Worm (Caenorhabditis elegans) whole organism, young adult: ENCODE measurements around the gene F14H3.3.
A peak's percentile ranks its signal among the peaks of the same experiment; 100 is the strongest.

Experiments
- D2030.7 ChIP-seq: fragments of 200-800 bp; sonication (Bioruptor generic); IDR thresholded peaks from 2 replicates; pipeline ENCODE4 v1.3.6; 2022; ENCODE audit warnings: missing genetic modification reagents, missing genetic modification characterization, missing compliant biosample characterization
- F10E7.11 ChIP-seq: sonication (generic microtip); optimal IDR thresholded peaks from 2 replicates; lab custom pipeline; 2017; ENCODE audit warnings: mild to moderate bottlenecking, missing genetic modification characterization, moderate library complexity, missing compliant biosample characterization
- F23B12.7 ChIP-seq: sonication (generic microtip); optimal IDR thresholded peaks from 2 replicates; lab custom pipeline; 2017; ENCODE audit warnings: missing genetic modification characterization, mild to moderate bottlenecking, missing compliant biosample characterization, antibody characterized with exemption, moderate library complexity; ENCODE audit not compliant: insufficient read depth
- F33H1.4 ChIP-seq: fragments of 200-800 bp; sonication (Bioruptor generic); IDR thresholded peaks from 2 replicates; pipeline ENCODE4 v1.3.6; 2022; ENCODE audit warnings: missing genetic modification reagents, missing genetic modification characterization, missing compliant biosample characterization
- Y56A3A.18 ChIP-seq: fragments of 200-800 bp; sonication (Bioruptor generic); IDR thresholded peaks from 2 replicates; pipeline ENCODE4 v1.3.6; 2022; ENCODE audit warnings: missing genetic modification reagents, missing genetic modification characterization, missing compliant biosample characterization
- Y79H2A.3 ChIP-seq: fragments of 200-800 bp; sonication (Bioruptor generic); conservative IDR thresholded peaks from 2 replicates; pipeline ENCODE4 v1.3.6; 2022; ENCODE audit warnings: missing genetic modification reagents, missing genetic modification characterization, missing compliant biosample characterization
- akir-1 ChIP-seq: fragments of 200-800 bp; sonication (Bioruptor generic); optimal IDR thresholded peaks from 2 replicates; lab custom pipeline; 2018; ENCODE audit warnings: mild to moderate bottlenecking, missing genetic modification characterization, moderate library complexity, missing compliant biosample characterization
- aptf-3 ChIP-seq: fragments of 200-800 bp; sonication (Bioruptor generic); IDR thresholded peaks from 2 replicates; pipeline ENCODE4 v1.3.6; 2022; ENCODE audit warnings: missing genetic modification characterization, missing compliant biosample characterization
- attf-6 ChIP-seq: fragments of 200-800 bp; sonication (Bioruptor generic); IDR thresholded peaks from 2 replicates; pipeline ENCODE4 v1.3.6; 2022; ENCODE audit warnings: missing genetic modification reagents, missing genetic modification characterization, missing compliant biosample characterization
- bed-1 ChIP-seq: fragments of 200-800 bp; sonication (Bioruptor generic); IDR thresholded peaks from 2 replicates; pipeline ENCODE4 v1.3.6; 2022; ENCODE audit warnings: missing genetic modification reagents, missing genetic modification characterization, missing compliant biosample characterization
- ccch-3 ChIP-seq: fragments of 200-800 bp; sonication (Bioruptor generic); optimal IDR thresholded peaks from 2 replicates; lab custom pipeline; 2018; ENCODE audit warnings: mild to moderate bottlenecking, missing genetic modification characterization, missing compliant biosample characterization
- chd-7 ChIP-seq: sonication (generic microtip); optimal IDR thresholded peaks from 2 replicates; lab custom pipeline; 2016; ENCODE audit warnings: mild to moderate bottlenecking, missing genetic modification characterization, moderate library complexity, missing compliant biosample characterization
- die-1 ChIP-seq: sonication (generic microtip); optimal IDR thresholded peaks from 2 replicates; lab custom pipeline; 2016; ENCODE audit warnings: missing genotype, mild to moderate bottlenecking, missing genetic modification characterization, missing compliant biosample characterization
- dpl-1 ChIP-seq: fragments of 150-350 bp; optimal IDR thresholded peaks from 2 replicates; lab custom pipeline; 2014; ENCODE audit warnings: missing biosample characterization, missing genetic modification reagents, missing genetic modification characterization
- efl-1 ChIP-seq: fragments of 150-350 bp; optimal IDR thresholded peaks from 2 replicates; lab custom pipeline; 2014; ENCODE audit warnings: missing biosample characterization, missing genetic modification reagents, missing genetic modification characterization
- egl-18 ChIP-seq: fragments of 200-800 bp; sonication (Bioruptor generic); IDR thresholded peaks from 2 replicates; pipeline ENCODE4 v1.3.6; 2022; ENCODE audit warnings: missing genetic modification reagents, missing genetic modification characterization, missing compliant biosample characterization
- egl-44 ChIP-seq: fragments of 200-800 bp; sonication (Bioruptor generic); IDR thresholded peaks from 2 replicates; pipeline ENCODE4 v1.3.6; 2022; ENCODE audit warnings: missing genetic modification reagents, missing genetic modification characterization, missing compliant biosample characterization
- hmg-1.2 ChIP-seq: fragments of 200-800 bp; sonication (Bioruptor generic); IDR thresholded peaks from 2 replicates; pipeline ENCODE4 v1.3.6; 2022; ENCODE audit warnings: missing genetic modification reagents, missing genetic modification characterization, missing compliant biosample characterization
- hmg-20 ChIP-seq: fragments of 200-800 bp; sonication (Bioruptor generic); IDR thresholded peaks from 2 replicates; pipeline ENCODE4 v1.3.6; 2022; ENCODE audit warnings: missing genetic modification reagents, missing genetic modification characterization, missing compliant biosample characterization
- hsf-1 ChIP-seq: fragments of 200-800 bp; sonication (Bioruptor generic); IDR thresholded peaks from 2 replicates; pipeline ENCODE4 v1.3.6; 2022; ENCODE audit warnings: missing genetic modification reagents, missing genetic modification characterization, missing compliant biosample characterization
- let-607 ChIP-seq, 2 experiments: fragments of 200-800 bp in 1 of 2; sonication (Bioruptor generic) in 1 of 2; sonication (generic microtip) in 1 of 2; optimal IDR thresholded peaks; 2 replicates each; lab custom pipeline; 2016 to 2018; ENCODE audit warnings: mild to moderate bottlenecking in 2 of 2, missing compliant biosample characterization in 2 of 2, missing genetic modification characterization in 2 of 2, moderate library complexity in 2 of 2, missing genotype in 1 of 2
- lir-1 ChIP-seq: fragments of 200-800 bp; sonication (Bioruptor generic); conservative IDR thresholded peaks from 2 replicates; pipeline ENCODE4 v1.3.6; 2022; ENCODE audit warnings: missing genetic modification reagents, missing genetic modification characterization, missing compliant biosample characterization
- madf-6 ChIP-seq: fragments of 200-800 bp; sonication (Bioruptor generic); IDR thresholded peaks from 2 replicates; pipeline ENCODE4 v1.3.6; 2022; ENCODE audit warnings: missing genetic modification reagents, missing genetic modification characterization, missing compliant biosample characterization
- madf-8 ChIP-seq: fragments of 200-800 bp; sonication (Bioruptor generic); conservative IDR thresholded peaks from 2 replicates; pipeline ENCODE4 v1.3.6; 2022; ENCODE audit warnings: missing genetic modification reagents, missing genetic modification characterization, missing compliant biosample characterization
- mel-28 ChIP-seq: sonication (generic microtip); optimal IDR thresholded peaks from 2 replicates; lab custom pipeline; 2016; ENCODE audit warnings: borderline replicate concordance, mild to moderate bottlenecking, missing genetic modification characterization, missing compliant biosample characterization
- nhr-27 ChIP-seq: fragments of 200-800 bp; sonication (Bioruptor generic); optimal IDR thresholded peaks from 2 replicates; lab custom pipeline; 2018; ENCODE audit warnings: mild to moderate bottlenecking, missing genetic modification characterization, moderate library complexity, missing compliant biosample characterization
- snpc-3.4 ChIP-seq: sonication (generic microtip); optimal IDR thresholded peaks from 2 replicates; lab custom pipeline; 2017; ENCODE audit warnings: missing genetic modification characterization, mild to moderate bottlenecking, missing compliant biosample characterization, antibody characterized with exemption, moderate library complexity, missing genotype, missing genetic modification reagents
- snpc-4 ChIP-seq, 5 experiments: fragments of 150-350 bp in 1 of 5; sonication (generic microtip) in 4 of 5; optimal IDR thresholded peaks; 2 replicates each; lab custom pipeline; 2014 to 2018; ENCODE audit warnings: missing genetic modification characterization in 5 of 5, missing biosample characterization in 3 of 5, antibody characterized with exemption in 2 of 5, mild to moderate bottlenecking in 2 of 5, missing compliant biosample characterization in 2 of 5, missing genotype in 2 of 5, moderate library complexity in 2 of 5, missing genetic modification reagents in 1 of 5
- tlf-1 ChIP-seq: fragments of 200-800 bp; sonication (Bioruptor generic); optimal IDR thresholded peaks from 2 replicates; lab custom pipeline; 2018; ENCODE audit warnings: mild to moderate bottlenecking, missing genetic modification characterization, missing compliant biosample characterization
- unc-130 ChIP-seq: sonication (generic microtip); optimal IDR thresholded peaks from 2 replicates; lab custom pipeline; 2016; ENCODE audit warnings: missing genetic modification reagents, missing genetic modification characterization, missing compliant biosample characterization
- xnd-1 ChIP-seq: sonication (generic microtip); optimal IDR thresholded peaks from 2 replicates; lab custom pipeline; 2016; ENCODE audit warnings: missing genotype, missing genetic modification reagents, missing genetic modification characterization, missing compliant biosample characterization
- zfh-2 ChIP-seq: fragments of 200-800 bp; sonication (Bioruptor generic); conservative IDR thresholded peaks from 2 replicates; pipeline ENCODE4 v1.3.6; 2022; ENCODE audit warnings: missing genetic modification reagents, missing genetic modification characterization, missing compliant biosample characterization
- zim-3 ChIP-seq: sonication (generic microtip); optimal IDR thresholded peaks from 2 replicates; lab custom pipeline; 2017; ENCODE audit warnings: mild to moderate bottlenecking, missing genetic modification characterization, moderate library complexity, missing compliant biosample characterization
- ztf-22 ChIP-seq: fragments of 200-800 bp; sonication (Bioruptor generic); optimal IDR thresholded peaks from 2 replicates; lab custom pipeline; 2018; ENCODE audit warnings: mild to moderate bottlenecking, missing genetic modification characterization, moderate library complexity, missing compliant biosample characterization

F14H3.3 gene

DNA sequence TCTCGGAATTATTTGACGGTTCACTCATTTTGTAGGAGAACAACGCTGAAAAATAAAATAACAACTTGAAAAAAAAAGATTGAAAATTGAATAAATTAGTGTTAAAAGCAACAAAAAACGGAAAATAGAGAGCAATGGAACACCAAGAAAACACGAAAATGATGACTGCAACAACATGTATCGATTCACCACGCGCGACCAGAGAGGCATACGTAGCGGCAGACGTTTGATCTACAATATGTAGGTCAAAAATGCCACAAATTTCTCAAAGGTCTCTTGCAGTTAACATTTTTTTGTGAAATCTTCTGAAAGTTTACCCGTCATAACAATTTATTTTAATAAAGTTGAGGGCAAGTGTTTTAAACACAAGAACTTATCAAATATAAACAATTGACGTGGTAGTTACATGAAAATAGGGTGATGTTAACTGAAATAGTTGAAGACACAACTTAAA lies 3.8 kb upstream of the F14H3.3 start, which contains the start of gene F14H3.5:
Gene F14H3.5 (minus strand): TSS at position 51 of the 454 bp plus-strand sequence.
- TF ChIP-seq snpc-4 (GFP tag; optimal IDR thresholded peaks at IDR 0.05; lab: Kevin White, UChicago) = no peak
- TF ChIP-seq snpc-4 (tag; optimal IDR thresholded peaks at IDR 0.05; lab: Kevin White, UChicago) = no peak
- 0 out of 2 replicates have a peak, but pooled peaks have one; percentile 26 for TF ChIP-seq Y79H2A.3 (GFP tag; lab: Robert Waterston, UW)
- TF ChIP-seq hmg-1.2 = no peak
- 0 out of 2 replicates have a peak, but pooled peaks have one; percentile 26 for TF ChIP-seq madf-8 (GFP tag; lab: Robert Waterston, UW)
- no peak for TF ChIP-seq hmg-20 (GFP tag; lab: Robert Waterston, UW)
- 0 out of 2 replicates have a peak, but pooled peaks have one; percentile 54 for TF ChIP-seq hsf-1
- TF ChIP-seq F33H1.4 = no peak
- no peak for TF ChIP-seq ztf-22
- peak; percentile 38 for TF ChIP-seq snpc-3.4
- TF ChIP-seq dpl-1 (GFP tag; lab: Kevin White, UChicago) = peak; percentile 46
- peak; percentile 69 for TF ChIP-seq efl-1 (GFP tag; lab: Kevin White, UChicago)
- TF ChIP-seq nhr-27 (tag; lab: Kevin White, UChicago) = no peak
- TF ChIP-seq attf-6 (GFP tag; lab: Robert Waterston, UW) = 0 out of 2 replicates have a peak, but pooled peaks have one; percentile 7
- TF ChIP-seq madf-6 (GFP tag; lab: Robert Waterston, UW) = peak; percentile 71

DNA sequence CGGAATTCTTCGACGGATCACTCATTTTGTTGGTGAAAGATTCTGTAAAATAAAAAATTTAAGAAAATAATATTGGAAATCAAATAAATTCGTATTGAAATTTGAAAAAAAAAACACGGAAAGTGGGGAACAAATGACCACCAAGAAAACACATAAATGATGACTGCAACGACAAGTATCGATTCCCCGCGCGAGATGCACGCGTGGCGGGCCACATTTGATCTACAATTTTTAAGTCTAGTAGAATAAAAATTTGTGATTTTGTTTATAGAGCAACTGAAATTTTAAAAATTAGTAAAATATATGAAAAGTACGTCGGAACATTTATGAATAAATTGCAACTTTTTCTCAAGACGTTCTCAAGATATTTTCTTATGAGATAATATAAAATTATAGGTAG lies 1.8 kb upstream of the F14H3.3 start, which contains the start of gene F14H3.4:
Gene F14H3.4 (minus strand): TSS at position 42 of the 400 bp plus-strand sequence.
- TF ChIP-seq let-607 (tag; optimal IDR thresholded peaks at IDR 0.05; lab: Kevin White, UChicago) (no peak), Y56A3A.18 (GFP tag; lab: Robert Waterston, UW) (no peak), tlf-1 (GFP tag; lab: Kevin White, UChicago) (no peak), madf-6 (GFP tag; lab: Robert Waterston, UW) (peak; percentile 88), bed-1 (GFP tag; lab: Robert Waterston, UW) (no peak), die-1 (tag; lab: Kevin White, UChicago) (no peak), dpl-1 (GFP tag; lab: Kevin White, UChicago) (peak; percentile 5), mel-28 (tag; lab: Kevin White, UChicago) (no peak), ccch-3 (no peak), akir-1 (GFP tag; lab: Kevin White, UChicago) (no peak), D2030.7 (GFP tag; lab: Robert Waterston, UW) (no peak), zfh-2 (no peak), lir-1 (GFP tag; lab: Robert Waterston, UW) (no peak), egl-44 (GFP tag; lab: Robert Waterston, UW) (no peak), aptf-3 (GFP tag; lab: Robert Waterston, UW) (no peak), unc-130 (GFP tag; lab: Kevin White, UChicago) (no peak), F10E7.11 (no peak), xnd-1 (tag; lab: Kevin White, UChicago) (peak; percentile 42), nhr-27 (tag; lab: Kevin White, UChicago) (no peak), zim-3 (tag; lab: Kevin White, UChicago) (no peak), chd-7 (tag; lab: Kevin White, UChicago) (no peak), efl-1 (GFP tag; lab: Kevin White, UChicago) (peak; percentile 62), madf-8 (GFP tag; lab: Robert Waterston, UW) (peak; percentile 69), egl-18 (no peak), F23B12.7 (tag; lab: Kevin White, UChicago) (no peak)
